Worm (Caenorhabditis elegans) whole organism, L1 larva: ENCODE data around the gene K04C1.5.
A peak's percentile ranks its signal among the peaks of the same experiment; 100 is the strongest.

Source experiments
- C04F5.9 ChIP-seq: sonication (generic microtip); optimal IDR thresholded peaks from 2 replicates; lab custom pipeline; 2016; ENCODE audit warnings: missing genetic modification characterization, missing compliant biosample characterization
- C16A3.4 ChIP-seq: fragments of 150-350 bp; optimal IDR thresholded peaks from 2 replicates; lab custom pipeline; 2014; ENCODE audit warnings: missing biosample characterization, missing genetic modification characterization
- F16B12.6 ChIP-seq: fragments of 150-350 bp; optimal IDR thresholded peaks from 2 replicates; lab custom pipeline; 2014; ENCODE audit warnings: missing biosample characterization, missing genetic modification characterization
- Y116A8C.19 ChIP-seq: sonication (generic microtip); optimal IDR thresholded peaks from 2 replicates; lab custom pipeline; 2016; ENCODE audit warnings: missing compliant biosample characterization, missing genetic modification characterization, borderline replicate concordance
- aha-1 ChIP-seq: fragments of 150-350 bp; optimal IDR thresholded peaks from 2 replicates; lab custom pipeline; 2014; ENCODE audit warnings: missing biosample characterization, missing genetic modification characterization
- alr-1 ChIP-seq: fragments of 200-800 bp; sonication (Bioruptor generic); optimal IDR thresholded peaks from 2 replicates; lab custom pipeline; 2018; ENCODE audit warnings: borderline replicate concordance, mild to moderate bottlenecking, missing genetic modification characterization, missing compliant biosample characterization
- aly-2 ChIP-seq: fragments of 150-350 bp; optimal IDR thresholded peaks from 2 replicates; lab custom pipeline; 2014; ENCODE audit warnings: missing biosample characterization, missing genetic modification characterization
- ceh-63 ChIP-seq: fragments of 200-800 bp; sonication (Bioruptor generic); optimal IDR thresholded peaks from 2 replicates; lab custom pipeline; 2018; ENCODE audit warnings: mild to moderate bottlenecking, missing genetic modification characterization, missing compliant biosample characterization
- ceh-8 ChIP-seq: fragments of 200-800 bp; sonication (Bioruptor generic); optimal IDR thresholded peaks from 2 replicates; lab custom pipeline; 2018; ENCODE audit warnings: mild to moderate bottlenecking, missing genetic modification characterization, moderate library complexity, missing compliant biosample characterization
- ceh-82 ChIP-seq, 3 experiments: fragments of 150-350 bp in 1 of 3; sonication (generic microtip) in 2 of 3; optimal IDR thresholded peaks; 2 replicates each; lab custom pipeline; 2014 to 2017; ENCODE audit warnings: missing biosample characterization in 3 of 3, missing genetic modification characterization in 3 of 3
- ceh-88 ChIP-seq: fragments of 200-800 bp; sonication (Bioruptor generic); IDR thresholded peaks from 2 replicates; pipeline ENCODE4 v1.3.6; 2022; ENCODE audit warnings: missing genetic modification characterization, missing compliant biosample characterization
- dsc-1 ChIP-seq: sonication (generic microtip); optimal IDR thresholded peaks from 2 replicates; lab custom pipeline; 2016; ENCODE audit warnings: mild to moderate bottlenecking, missing genetic modification characterization, missing compliant biosample characterization
- efl-1 ChIP-seq, 4 experiments: fragments of 150-350 bp; optimal IDR thresholded peaks in 3 of 4; peaks in 1 of 4; 1 replicate in 1 of 4; 2 replicates in 3 of 4; lab custom pipeline; 2014; ENCODE audit warnings: missing biosample characterization in 2 of 4, missing genetic modification characterization in 2 of 4, missing genetic modification reagents in 2 of 4
- elt-3 ChIP-seq, 6 experiments: fragments of 150-350 bp in 1 of 6; sonication (generic microtip); optimal IDR thresholded peaks; 2 replicates each; lab custom pipeline; 2017 to 2018; ENCODE audit warnings: missing biosample characterization in 6 of 6, missing genetic modification characterization in 6 of 6, inconsistent platforms in 1 of 6
- ets-5 ChIP-seq: fragments of 200-800 bp; sonication (Bioruptor generic); IDR thresholded peaks from 2 replicates; pipeline ENCODE4 v1.3.6; 2022; ENCODE audit warnings: missing genetic modification characterization, missing compliant biosample characterization
- fkh-4 ChIP-seq: sonication (generic microtip); optimal IDR thresholded peaks from 2 replicates; lab custom pipeline; 2016; ENCODE audit warnings: missing compliant biosample characterization, missing genetic modification characterization, borderline replicate concordance
- hlh-17 ChIP-seq: fragments of 200-800 bp; sonication (Bioruptor generic); optimal IDR thresholded peaks from 2 replicates; lab custom pipeline; 2018; ENCODE audit warnings: missing genetic modification characterization, mild to moderate bottlenecking, missing compliant biosample characterization, moderate library complexity, borderline replicate concordance
- hpl-2 ChIP-seq: fragments of 150-350 bp; optimal IDR thresholded peaks from 2 replicates; lab custom pipeline; 2014; ENCODE audit warnings: missing biosample characterization, missing genetic modification reagents, missing genetic modification characterization
- irx-1 ChIP-seq: sonication (generic microtip); optimal IDR thresholded peaks from 2 replicates; lab custom pipeline; 2016; ENCODE audit warnings: missing genetic modification characterization, missing compliant biosample characterization
- lin-14 ChIP-seq: fragments of 200-800 bp; sonication (Bioruptor generic); optimal IDR thresholded peaks from 2 replicates; lab custom pipeline; 2018; ENCODE audit warnings: mild to moderate bottlenecking, missing genetic modification characterization, moderate library complexity, missing compliant biosample characterization
- lin-35 ChIP-seq, 2 experiments: fragments of 150-350 bp; optimal IDR thresholded peaks; 2 replicates each; lab custom pipeline; 2014; ENCODE audit warnings: missing biosample characterization in 2 of 2, missing genetic modification characterization in 2 of 2, missing genetic modification reagents in 2 of 2
- nhr-12 ChIP-seq: sonication (generic microtip); optimal IDR thresholded peaks from 2 replicates; lab custom pipeline; 2017; ENCODE audit warnings: missing biosample characterization, missing genetic modification characterization
- nhr-20 ChIP-seq: sonication (generic microtip); optimal IDR thresholded peaks from 2 replicates; lab custom pipeline; 2016; ENCODE audit warnings: mild to moderate bottlenecking, missing genetic modification characterization, missing compliant biosample characterization
- nhr-71 ChIP-seq: sonication (generic microtip); optimal IDR thresholded peaks from 2 replicates; lab custom pipeline; 2016; ENCODE audit warnings: mild to moderate bottlenecking, missing genetic modification characterization, moderate library complexity, missing compliant biosample characterization
- nhr-76 ChIP-seq: sonication (generic microtip); optimal IDR thresholded peaks from 2 replicates; lab custom pipeline; 2017; ENCODE audit warnings: missing biosample characterization, missing genetic modification characterization
- nhr-84 ChIP-seq: sonication (generic microtip); optimal IDR thresholded peaks from 2 replicates; lab custom pipeline; 2017; ENCODE audit warnings: missing biosample characterization, missing genetic modification characterization
- nhr-85 ChIP-seq: sonication (generic microtip); peaks from one replicate; lab custom pipeline; 2016; ENCODE audit warnings: missing genetic modification characterization, inconsistent platforms, missing compliant biosample characterization
- nhr-90 ChIP-seq: sonication (generic microtip); optimal IDR thresholded peaks from 2 replicates; lab custom pipeline; 2016; ENCODE audit warnings: mild to moderate bottlenecking, missing genetic modification characterization, missing compliant biosample characterization; ENCODE audit not compliant: poor library complexity
- pax-3 ChIP-seq: fragments of 200-800 bp; sonication (Bioruptor generic); optimal IDR thresholded peaks from 2 replicates; lab custom pipeline; 2018; ENCODE audit warnings: mild to moderate bottlenecking, missing genetic modification characterization, moderate library complexity, missing compliant biosample characterization
- snpc-4 ChIP-seq: fragments of 150-350 bp; optimal IDR thresholded peaks from 2 replicates; lab custom pipeline; 2014; ENCODE audit warnings: missing biosample characterization, missing genetic modification characterization
- sox-4 ChIP-seq: sonication (generic microtip); optimal IDR thresholded peaks from 2 replicates; lab custom pipeline; 2016; ENCODE audit warnings: missing genetic modification characterization, missing compliant biosample characterization
- sptf-1 ChIP-seq: fragments of 150-350 bp; optimal IDR thresholded peaks from 2 replicates; lab custom pipeline; 2014; ENCODE audit warnings: missing biosample characterization, missing genetic modification characterization
- tbx-2 ChIP-seq: sonication (generic microtip); optimal IDR thresholded peaks from 2 replicates; lab custom pipeline; 2016; ENCODE audit warnings: missing genetic modification characterization, missing compliant biosample characterization
- vab-15 ChIP-seq: sonication (generic microtip); optimal IDR thresholded peaks from 2 replicates; lab custom pipeline; 2017; ENCODE audit warnings: missing genotype, mild to moderate bottlenecking, missing genetic modification characterization, missing compliant biosample characterization
- zip-4 ChIP-seq: fragments of 200-800 bp; sonication (Bioruptor generic); optimal IDR thresholded peaks from 2 replicates; lab custom pipeline; 2018; ENCODE audit warnings: mild to moderate bottlenecking, missing genetic modification characterization, moderate library complexity, missing compliant biosample characterization
- ztf-4 ChIP-seq: fragments of 150-350 bp; optimal IDR thresholded peaks from 2 replicates; lab custom pipeline; 2014; ENCODE audit warnings: missing biosample characterization, missing genetic modification characterization

Gene K04C1.5

DNA sequence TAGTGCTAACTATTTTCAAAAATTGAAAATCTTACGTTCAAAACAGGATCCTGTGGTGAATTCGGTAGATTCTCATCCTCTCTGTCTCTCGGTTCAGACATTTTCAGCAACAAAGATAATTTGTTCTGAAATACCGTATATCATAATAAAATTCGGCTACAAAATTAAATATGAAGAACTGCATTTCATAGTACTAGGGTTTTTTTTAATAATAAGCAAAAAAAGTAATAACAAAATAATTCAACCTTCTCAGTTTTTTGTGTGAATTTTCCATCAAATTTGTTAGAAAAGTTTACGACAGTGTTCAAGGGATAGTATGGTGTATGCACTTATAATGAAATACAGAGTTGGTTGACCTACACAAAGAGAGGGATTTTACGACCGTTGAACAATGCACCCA is 24.7 kb upstream of the K04C1.5 start, which contains the start of gene K06G5.3:
TSS of gene K06G5.3 (minus strand) at position 101 of the 400 bp plus-strand sequence.
- no peak for TF ChIP-seq nhr-84
- TF ChIP-seq fkh-4 (tag; lab: Kevin White, UChicago), result no peak
- no peak for TF ChIP-seq tbx-2 (tag; lab: Kevin White, UChicago)
- no peak for TF ChIP-seq pax-3 (tag; lab: Kevin White, UChicago)
- TF ChIP-seq sox-4 (tag; lab: Kevin White, UChicago), result no peak
- no peak for TF ChIP-seq vab-15 (tag; lab: Kevin White, UChicago)
- no peak for TF ChIP-seq ceh-63
- TF ChIP-seq hlh-17, result no peak
- TF ChIP-seq irx-1 (tag; lab: Kevin White, UChicago), result no peak
- no peak for TF ChIP-seq sptf-1 (tag; lab: Kevin White, UChicago)
- TF ChIP-seq zip-4 (GFP tag; lab: Kevin White, UChicago), result no peak
- TF ChIP-seq lin-14 (GFP tag; lab: Kevin White, UChicago), result no peak

DNA sequence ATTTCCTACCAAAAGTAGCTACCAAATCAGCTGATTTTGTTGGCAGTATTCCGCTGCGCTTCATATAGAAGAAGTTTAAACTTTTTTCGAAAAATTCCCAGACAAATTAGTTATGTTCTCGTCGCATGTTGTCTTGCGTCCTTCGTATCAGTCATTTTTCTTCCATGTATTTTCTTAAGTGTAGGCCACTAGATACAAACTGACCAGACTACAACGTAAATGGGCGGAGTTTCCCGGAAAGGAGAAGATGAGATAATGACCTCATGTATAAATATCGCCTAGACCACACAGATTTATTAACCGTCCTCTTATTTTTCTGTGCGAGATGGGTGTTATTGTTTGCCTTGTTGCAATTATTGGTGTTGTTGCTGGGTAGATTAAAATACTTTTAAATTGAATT is 22.6 kb upstream of the K04C1.5 start, which contains the start of gene cyp-13B2:
TSS of gene cyp-13B2 (plus strand) at position 301 of the 400 bp plus-strand sequence.
- no peak for TF ChIP-seq efl-1 (optimal IDR thresholded peaks at IDR 0.05; lab: Kevin White, UChicago)
- peak in 1 of 2 experiments; percentile 4 for TF ChIP-seq efl-1 (GFP tag; optimal IDR thresholded peaks at IDR 0.05 in 1 of 2; lab: Kevin White, UChicago)
- TF ChIP-seq lin-35 (GFP tag; optimal IDR thresholded peaks at IDR 0.05; lab: Kevin White, UChicago), result no peak
- no peak for TF ChIP-seq ceh-82 (tag; optimal IDR thresholded peaks at IDR 0.05; lab: Kevin White, UChicago)
- no peak for TF ChIP-seq ceh-8 (GFP tag; lab: Kevin White, UChicago)
- TF ChIP-seq C04F5.9 (tag; lab: Kevin White, UChicago), result no peak

DNA sequence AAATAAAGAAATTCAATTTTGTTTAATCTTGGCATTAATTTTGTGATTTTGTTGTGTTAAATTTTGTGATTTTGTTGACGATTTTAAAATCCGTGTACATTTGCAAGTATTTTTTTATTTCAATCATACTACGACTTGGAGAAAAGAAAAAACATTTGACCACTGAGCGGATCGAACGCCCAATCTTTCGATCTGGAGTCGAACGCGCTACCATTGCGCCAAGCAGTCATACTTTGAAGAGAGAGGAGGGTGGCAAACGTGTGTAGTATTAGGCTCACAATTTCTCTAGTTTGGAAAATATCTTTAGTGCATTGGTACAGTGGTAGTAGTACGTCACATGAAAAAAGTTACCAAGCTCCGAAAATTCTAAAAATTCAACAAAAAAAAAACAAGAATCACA is 19.1 kb upstream of the K04C1.5 start:
- TF ChIP-seq aha-1 (tag; lab: Kevin White, UChicago) (no peak), nhr-90 (tag; lab: Kevin White, UChicago) (peak; percentile 16), nhr-20 (tag; lab: Kevin White, UChicago) (peak; percentile 11)

DNA sequence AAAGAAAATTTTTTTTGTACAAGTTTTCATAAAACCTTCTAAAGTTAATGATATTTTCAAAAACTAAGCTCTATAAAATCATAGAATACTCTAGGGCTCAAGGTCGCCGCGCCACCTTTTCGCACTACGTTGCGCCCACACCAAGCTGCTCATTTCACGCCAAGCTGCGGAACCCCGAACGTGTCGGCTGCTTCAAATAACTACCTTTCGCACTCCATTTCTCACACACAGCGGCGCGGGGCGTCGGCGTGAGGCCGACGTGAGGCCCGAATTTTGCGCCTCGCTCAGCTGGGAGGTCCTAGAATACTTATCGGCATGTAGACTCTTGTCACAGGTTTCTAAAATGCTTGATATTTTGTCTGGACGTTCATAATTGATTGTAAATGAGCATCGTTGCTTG is 15.9 kb upstream of the K04C1.5 start:
- TF ChIP-seq nhr-76 (no peak), pax-3 (tag; lab: Kevin White, UChicago) (no peak), nhr-85 (tag; lab: Kevin White, UChicago) (no peak), F16B12.6 (tag; lab: Kevin White, UChicago) (no peak), lin-35 (GFP tag; optimal IDR thresholded peaks at IDR 0.05; lab: Kevin White, UChicago) (no peak), hpl-2 (GFP tag; lab: Kevin White, UChicago) (no peak), nhr-12 (tag; lab: Kevin White, UChicago) (no peak), ztf-4 (tag; lab: Kevin White, UChicago) (no peak), Y116A8C.19 (no peak), alr-1 (tag; lab: Kevin White, UChicago) (no peak), ceh-8 (GFP tag; lab: Kevin White, UChicago) (no peak), elt-3 (tag; optimal IDR thresholded peaks at IDR 0.05; lab: Kevin White, UChicago) (no peak), zip-4 (GFP tag; lab: Kevin White, UChicago) (no peak), C16A3.4 (tag; lab: Kevin White, UChicago) (no peak), ceh-88 (GFP tag; lab: Robert Waterston, UW) (no peak), aly-2 (tag; lab: Kevin White, UChicago) (no peak), dsc-1 (tag; lab: Kevin White, UChicago) (no peak), nhr-71 (tag; lab: Kevin White, UChicago) (no peak), snpc-4 (tag; lab: Kevin White, UChicago) (no peak), ets-5 (GFP tag; lab: Robert Waterston, UW) (no peak)
